Fruit fly (Drosophila melanogaster) whole organism, embryonic: ENCODE measurements around the gene CG34163.

Experiments
- Awh ChIP-seq: fragments of 200-800 bp; sonication (Bioruptor generic); IDR thresholded peaks from 2 replicates; pipeline ENCODE4, ENCODE4 v1.3.6; 2022; ENCODE audit warnings: missing biosample characterization, missing genetic modification characterization
- CG12236 ChIP-seq: fragments of 200-800 bp; sonication (Bioruptor generic); optimal IDR thresholded peaks from 2 replicates; lab custom pipeline; 2016; ENCODE audit warnings: missing biosample characterization, missing genetic modification characterization
- CG14965 ChIP-seq: fragments of 200-800 bp; sonication (Bioruptor generic); optimal IDR thresholded peaks from 2 replicates; lab custom pipeline; 2016; ENCODE audit warnings: missing biosample characterization, missing genetic modification characterization, borderline replicate concordance
- CG17186 ChIP-seq: fragments of 200-800 bp; sonication (Bioruptor generic); optimal IDR thresholded peaks from 3 replicates; lab custom pipeline; 2017; ENCODE audit warnings: missing biosample characterization, missing genetic modification reagents, missing genetic modification characterization
- CG6254 ChIP-seq: fragments of 200-800 bp; sonication (Bioruptor generic); optimal IDR thresholded peaks from 3 replicates; lab custom pipeline; 2017; ENCODE audit warnings: mild to moderate bottlenecking, missing biosample characterization, missing genetic modification reagents, missing genetic modification characterization
- H2.0 ChIP-seq: fragments of 200-800 bp; sonication (Bioruptor generic); IDR thresholded peaks from 2 replicates; pipeline ENCODE4 v1.3.6; 2022; ENCODE audit warnings: missing biosample characterization, missing genetic modification characterization
- Nf-YB ChIP-seq: fragments of 200-800 bp; sonication (Bioruptor generic); optimal IDR thresholded peaks from 3 replicates; lab custom pipeline; 2019; ENCODE audit warnings: missing biosample characterization, mild to moderate bottlenecking, missing genetic modification characterization, moderate library complexity
- Sry-β ChIP-seq: fragments of 200-800 bp; sonication (Bioruptor generic); optimal IDR thresholded peaks from 2 replicates; lab custom pipeline; 2018; ENCODE audit warnings: missing biosample characterization, mild to moderate bottlenecking, missing genetic modification characterization, moderate library complexity
- bsh ChIP-seq, 2 experiments: fragments of 200-800 bp; sonication (Bioruptor generic); optimal IDR thresholded peaks; 2 replicates each; lab custom pipeline; 2017 to 2018; ENCODE audit warnings: mild to moderate bottlenecking in 2 of 2, missing biosample characterization in 2 of 2, missing genetic modification characterization in 2 of 2, moderate library complexity in 1 of 2
- h ChIP-seq: fragments of >200 bp; optimal IDR thresholded peaks from 2 replicates; lab custom pipeline; 2017
- hbn ChIP-seq: fragments of 200-800 bp; sonication (Bioruptor generic); IDR thresholded peaks from 2 replicates; pipeline ENCODE4 v1.3.6; 2022; ENCODE audit warnings: missing biosample characterization, missing genetic modification characterization; ENCODE audit not compliant: partially characterized antibody
- oc ChIP-seq: fragments of 200-800 bp; sonication (Bioruptor generic); optimal IDR thresholded peaks from 2 replicates; lab custom pipeline; 2018; ENCODE audit warnings: missing biosample characterization, mild to moderate bottlenecking, missing genetic modification characterization, moderate library complexity
- pan ChIP-seq, 4 experiments: fragments of >200 bp in 3 of 4; fragments of 200-800 bp in 1 of 4; sonication (Bioruptor generic) in 1 of 4; optimal IDR thresholded peaks in 3 of 4; IDR thresholded peaks in 1 of 4; 2 replicates each; pipeline versions ENCODE4 v1.3.6 to Lab custom; 2017 to 2022; ENCODE audit warnings: missing biosample characterization in 2 of 4, missing genetic modification characterization in 2 of 4, mixed read lengths in 1 of 4
- tin ChIP-seq: fragments of 200-800 bp; sonication (Bioruptor generic); optimal IDR thresholded peaks from 3 replicates; lab custom pipeline; 2016; ENCODE audit warnings: missing biosample characterization, missing genetic modification characterization

dm6 chr2L:12007853-12008252 lies 19.8 kb downstream of the CG34163 start, which contains the start of gene Rh5:
- TF ChIP-seq hbn (no peak), h (no peak), CG17186 (GFP tag; lab: Kevin White, UChicago) (no peak), CG14965 (GFP tag; lab: Kevin White, UChicago) (no peak), CG6254 (GFP tag; lab: Kevin White, UChicago) (no peak), oc (tag; lab: Kevin White, UChicago) (no peak), Awh (GFP tag; lab: Robert Waterston, UW) (no peak), H2.0 (no peak), pan (optimal IDR thresholded peaks at IDR 0.05; lab: Kevin White, UChicago) (no peak), pan (GFP tag; optimal IDR thresholded peaks at IDR 0.05 in 1 of 2, IDR thresholded peaks at IDR 0.05 in 1 of 2) (no peak), Sry-β (GFP tag; lab: Kevin White, UChicago) (no peak), CG12236 (GFP tag; lab: Kevin White, UChicago) (no peak), tin (GFP tag; lab: Kevin White, UChicago) (no peak), Nf-YB (GFP tag; lab: Kevin White, UChicago) (no peak), bsh (GFP tag; optimal IDR thresholded peaks at IDR 0.05; lab: Kevin White, UChicago) (no peak)
